Worm (Caenorhabditis elegans) whole organism, dauer: ENCODE data around the gene prk-2.

ENCODE experiments used
- unc-62 ChIP-seq: sonication (generic microtip); optimal IDR thresholded peaks from 2 replicates; lab custom pipeline; 2017; ENCODE audit warnings: missing biosample characterization, missing genetic modification reagents, missing genetic modification characterization

The prk-2 gene

DNA sequence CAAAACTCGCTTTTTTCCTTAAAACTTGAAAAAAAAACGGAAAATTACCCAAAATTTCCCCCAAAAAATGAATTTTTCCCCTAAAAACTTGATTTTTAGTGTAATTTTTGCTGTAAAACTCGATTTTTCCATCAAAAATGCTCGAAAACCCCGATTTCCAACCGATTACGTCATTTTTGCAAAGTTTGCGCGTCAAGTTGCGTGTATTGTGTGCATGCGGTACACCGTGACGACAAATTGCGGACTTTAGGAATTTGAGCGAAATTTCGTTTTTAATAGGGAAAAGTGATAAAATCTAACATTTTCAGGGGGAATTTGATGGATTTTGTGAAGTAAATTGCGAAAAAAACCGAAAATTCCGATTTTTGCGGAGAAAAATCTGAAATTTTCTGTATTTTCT, 46.1 kb downstream of the prk-2 start:
- no peak for TF ChIP-seq unc-62 (GFP tag; lab: Kevin White, UChicago)

DNA sequence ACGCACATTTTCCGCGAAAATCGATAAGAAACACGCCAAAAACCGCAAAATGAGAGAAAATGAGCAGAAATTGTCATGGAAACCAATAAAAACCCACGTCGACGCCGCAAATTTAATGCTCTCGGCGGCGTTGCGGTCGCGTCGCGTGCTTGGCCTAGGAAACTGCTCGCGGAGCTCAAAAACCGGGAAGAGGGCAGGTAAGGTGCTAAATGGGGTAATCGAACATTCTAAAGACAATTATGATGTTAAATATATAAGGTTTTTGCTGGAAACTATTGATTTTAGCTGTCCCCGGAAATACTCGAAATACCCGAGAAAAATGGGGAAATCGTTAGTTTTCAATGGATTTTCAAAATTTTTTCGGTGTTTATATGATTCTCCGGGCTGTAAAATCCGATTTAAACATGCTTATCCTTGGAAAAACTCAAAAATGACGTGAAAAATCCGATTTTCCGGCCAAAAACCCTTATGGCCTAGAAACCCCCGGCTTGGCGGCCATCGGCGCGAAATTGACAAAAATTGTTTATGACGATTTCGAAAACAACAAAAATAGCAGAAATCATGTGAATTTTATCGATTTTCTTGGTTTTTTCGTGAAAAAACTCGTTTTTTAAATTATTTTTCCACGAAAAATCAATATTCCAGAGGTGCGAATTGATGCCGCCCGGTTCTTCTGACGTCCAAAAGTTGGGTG, 47.5 kb downstream of the prk-2 start, which contains the start of gene phf-15:
Gene phf-15 (plus strand): TSS at position 537 of the 694 bp plus-strand sequence.
- no peak for TF ChIP-seq unc-62 (GFP tag; lab: Kevin White, UChicago)

DNA sequence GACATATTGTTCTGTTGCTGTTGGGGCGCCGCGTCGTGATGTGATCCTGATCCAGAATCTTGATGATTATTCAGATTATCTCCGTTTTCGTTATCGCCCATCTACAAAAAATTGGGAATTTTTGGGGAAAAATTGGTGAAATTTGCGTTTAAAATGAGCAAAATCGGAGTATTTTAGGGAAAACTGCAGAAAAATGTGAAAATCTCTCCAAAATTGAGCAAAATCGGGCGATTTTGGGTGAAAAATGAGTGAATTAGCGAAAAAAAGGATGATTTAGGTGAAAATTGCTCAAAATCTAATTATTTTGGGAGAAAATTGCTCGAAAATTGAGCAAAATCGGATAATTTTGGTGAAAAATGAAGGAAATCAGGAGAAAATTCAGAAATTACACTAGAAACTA, 48.9 kb downstream of the prk-2 start, which contains the start of gene Y53G8AR.9:
Gene Y53G8AR.9 (minus strand): TSS at position 101 of the 400 bp plus-strand sequence.
- TF ChIP-seq unc-62 (GFP tag; lab: Kevin White, UChicago), result no peak

DNA sequence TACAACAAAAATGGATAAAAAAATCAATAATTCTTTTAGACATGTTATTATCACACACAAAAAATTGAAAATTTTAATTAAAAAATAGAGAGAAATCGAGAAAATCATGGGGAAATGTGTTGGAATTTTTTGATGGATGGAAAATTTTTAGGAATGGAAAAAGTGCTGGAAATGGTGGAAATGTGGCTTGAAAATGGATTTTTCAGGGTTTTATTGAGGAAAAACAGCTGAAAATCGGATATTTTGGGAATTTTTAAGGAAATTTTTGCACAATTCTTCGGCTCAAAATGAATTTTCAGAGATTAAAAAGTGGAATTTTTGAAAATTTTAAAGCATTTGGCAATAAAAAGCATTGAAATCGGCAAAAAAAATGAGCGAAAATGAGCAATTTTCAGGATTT, 52.1 kb downstream of the prk-2 start:
- TF ChIP-seq unc-62 (GFP tag; lab: Kevin White, UChicago), result no peak
